Fruit fly (Drosophila melanogaster) whole organism, embryonic: ENCODE data around the gene Gprk2.

Source experiments
- Adf1 ChIP-seq: fragments of 200-800 bp; sonication (Bioruptor generic); IDR thresholded peaks from 2 replicates; pipeline ENCODE4 v1.3.6; 2022; ENCODE audit warnings: missing biosample characterization, missing genetic modification characterization
- Atf3 ChIP-seq: fragments of 200-800 bp; sonication (Bioruptor generic); optimal IDR thresholded peaks from 3 replicates; lab custom pipeline; 2016; ENCODE audit warnings: missing biosample characterization, missing genetic modification characterization
- CG10147 ChIP-seq: fragments of 200-800 bp; sonication (Bioruptor generic); optimal IDR thresholded peaks from 2 replicates; lab custom pipeline; 2019; ENCODE audit warnings: missing biosample characterization, mild to moderate bottlenecking, missing genetic modification characterization, moderate library complexity
- CG10366 ChIP-seq: fragments of 200-800 bp; sonication (Bioruptor generic); IDR thresholded peaks from 2 replicates; pipeline ENCODE4 v1.3.6; 2022; ENCODE audit warnings: missing biosample characterization, missing genetic modification characterization
- CG15073 ChIP-seq: fragments of 200-800 bp; sonication (Bioruptor generic); optimal IDR thresholded peaks from 2 replicates; lab custom pipeline; 2016; ENCODE audit warnings: missing biosample characterization, missing genetic modification characterization
- CG17328 ChIP-seq: fragments of 200-800 bp; sonication (Bioruptor generic); IDR thresholded peaks from 2 replicates; pipeline ENCODE4 v1.3.6; 2022; ENCODE audit warnings: missing biosample characterization, missing genetic modification characterization
- CG2129 ChIP-seq: fragments of 200-800 bp; sonication (Bioruptor generic); IDR thresholded peaks from 2 replicates; pipeline ENCODE4 v1.3.6; 2022; ENCODE audit warnings: missing biosample characterization, missing genetic modification characterization; ENCODE audit not compliant: partially characterized antibody
- CG30403 ChIP-seq: fragments of 200-800 bp; sonication (Bioruptor generic); optimal IDR thresholded peaks from 3 replicates; lab custom pipeline; 2016; ENCODE audit warnings: missing biosample characterization, missing genetic modification characterization
- CG31441 ChIP-seq: fragments of 200-800 bp; sonication (Bioruptor generic); IDR thresholded peaks from 2 replicates; pipeline ENCODE4 v1.3.6; 2022; ENCODE audit warnings: missing biosample characterization, missing genetic modification characterization
- CG33213 ChIP-seq: fragments of 200-800 bp; sonication (Bioruptor generic); optimal IDR thresholded peaks from 3 replicates; lab custom pipeline; 2016; ENCODE audit warnings: missing biosample characterization, missing genetic modification characterization
- CG3726 ChIP-seq: fragments of 200-800 bp; sonication (Bioruptor generic); IDR thresholded peaks from 3 replicates; pipeline ENCODE4, ENCODE4 v1.3.6; 2022; ENCODE audit warnings: missing biosample characterization, missing genetic modification characterization
- CG8388 ChIP-seq: fragments of 200-800 bp; sonication (Bioruptor generic); optimal IDR thresholded peaks from 2 replicates; lab custom pipeline; 2019; ENCODE audit warnings: missing biosample characterization, mild to moderate bottlenecking, missing genetic modification characterization, moderate library complexity
- Ets65A ChIP-seq: fragments of 200-800 bp; sonication (Bioruptor generic); peaks from one replicate; lab custom pipeline; 2016; ENCODE audit warnings: missing biosample characterization, missing genetic modification characterization
- HHEX ChIP-seq: fragments of 200-800 bp; sonication (Bioruptor generic); optimal IDR thresholded peaks from 3 replicates; lab custom pipeline; 2017; ENCODE audit warnings: missing biosample characterization, mild to moderate bottlenecking, missing genetic modification characterization, missing genetic modification reagents
- Hsf ChIP-seq: fragments of 200-800 bp; sonication (Bioruptor generic); optimal IDR thresholded peaks from 3 replicates; lab custom pipeline; 2016; ENCODE audit warnings: missing biosample characterization, missing genetic modification characterization
- NK7.1 ChIP-seq: fragments of 200-800 bp; sonication (Bioruptor generic); optimal IDR thresholded peaks from 3 replicates; lab custom pipeline; 2016; ENCODE audit warnings: missing biosample characterization, missing genetic modification characterization
- Opbp ChIP-seq: fragments of 200-800 bp; sonication (Bioruptor generic); IDR thresholded peaks from 3 replicates; pipeline ENCODE4 v1.3.6; 2022; ENCODE audit warnings: missing biosample characterization, missing genetic modification characterization; ENCODE audit not compliant: partially characterized antibody
- Sox102F ChIP-seq: fragments of 200-800 bp; sonication (Bioruptor generic); optimal IDR thresholded peaks from 2 replicates; lab custom pipeline; 2018; ENCODE audit warnings: missing biosample characterization, mild to moderate bottlenecking, missing genetic modification characterization, moderate library complexity
- abd-A ChIP-seq: fragments of 200-800 bp; sonication (Bioruptor generic); optimal IDR thresholded peaks from 3 replicates; lab custom pipeline; 2019; ENCODE audit warnings: missing biosample characterization, mild to moderate bottlenecking, missing genetic modification characterization, moderate library complexity
- btn ChIP-seq: fragments of 200-800 bp; sonication (Bioruptor generic); optimal IDR thresholded peaks from 2 replicates; lab custom pipeline; 2016; ENCODE audit warnings: missing biosample characterization, missing genetic modification characterization
- corto ChIP-seq: fragments of 200-800 bp; sonication (Bioruptor generic); optimal IDR thresholded peaks from 2 replicates; lab custom pipeline; 2016; ENCODE audit warnings: missing biosample characterization, mild to moderate bottlenecking, missing genetic modification characterization, moderate library complexity
- dmrt99B ChIP-seq: fragments of 200-800 bp; sonication (Bioruptor generic); optimal IDR thresholded peaks from 2 replicates; lab custom pipeline; 2018; ENCODE audit warnings: missing biosample characterization, mild to moderate bottlenecking, missing genetic modification characterization, moderate library complexity
- hb ChIP-seq: fragments of 200-800 bp; sonication (Bioruptor generic); IDR thresholded peaks from 3 replicates; pipeline ENCODE4 v1.3.6; 2022; ENCODE audit warnings: missing biosample characterization, missing genetic modification characterization; ENCODE audit not compliant: partially characterized antibody
- jumu ChIP-seq: fragments of 200-800 bp; sonication (Bioruptor generic); optimal IDR thresholded peaks from 3 replicates; lab custom pipeline; 2016; ENCODE audit warnings: missing biosample characterization, missing genetic modification characterization
- row ChIP-seq: fragments of 200-800 bp; sonication (Bioruptor generic); IDR thresholded peaks from 3 replicates; pipeline ENCODE4 v1.3.6; 2022; ENCODE audit warnings: missing biosample characterization, missing genetic modification characterization
- salm ChIP-seq: fragments of 200-800 bp; sonication (Bioruptor generic); optimal IDR thresholded peaks from 2 replicates; lab custom pipeline; 2018; ENCODE audit warnings: missing biosample characterization, mild to moderate bottlenecking, missing genetic modification characterization
- sd ChIP-seq: fragments of 200-800 bp; sonication (Bioruptor generic); optimal IDR thresholded peaks from 3 replicates; lab custom pipeline; 2018; ENCODE audit warnings: missing biosample characterization, mild to moderate bottlenecking, missing genetic modification characterization, moderate library complexity
- sim ChIP-seq: fragments of 200-800 bp; sonication (Bioruptor generic); IDR thresholded peaks from 2 replicates; pipeline ENCODE4 v1.3.6; 2022; ENCODE audit warnings: missing biosample characterization, missing genetic modification characterization
- tx ChIP-seq: fragments of 200-800 bp; sonication (Bioruptor generic); optimal IDR thresholded peaks from 2 replicates; lab custom pipeline; 2016; ENCODE audit warnings: missing biosample characterization, missing genetic modification characterization
- wor ChIP-seq: fragments of 200-800 bp; sonication (Bioruptor generic); IDR thresholded peaks from 2 replicates; pipeline ENCODE4 v1.3.6; 2022; ENCODE audit warnings: missing biosample characterization, missing genetic modification characterization

Gene Gprk2

DNA sequence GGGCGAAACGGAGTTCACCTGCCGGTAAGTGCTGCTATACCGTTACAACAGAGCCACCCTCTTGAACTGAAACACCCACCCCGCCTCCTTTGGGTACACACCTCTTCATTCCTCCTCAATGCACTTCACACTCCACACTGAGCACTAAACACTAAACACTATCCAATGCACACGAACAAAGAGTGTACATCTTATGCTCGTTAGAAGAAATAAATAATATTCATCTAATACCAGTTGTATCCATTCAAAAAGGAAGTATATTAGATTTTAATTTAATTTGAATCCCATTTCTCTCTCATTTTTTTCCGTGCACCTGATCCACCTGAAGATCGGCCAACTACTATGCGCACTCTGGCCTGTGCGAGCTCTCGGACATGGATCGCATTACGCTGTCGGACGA, 98.6 kb downstream of the Gprk2 start:
- no peak for TF ChIP-seq CG31441 (GFP tag; lab: Robert Waterston, UW)
- no peak for TF ChIP-seq Opbp (GFP tag; lab: Robert Waterston, UW)
- TF ChIP-seq Sox102F (GFP tag; lab: Kevin White, UChicago) = no peak
- TF ChIP-seq hb (GFP tag; lab: Robert Waterston, UW) = no peak
- no peak for TF ChIP-seq Adf1 (GFP tag; lab: Robert Waterston, UW)
- no peak for TF ChIP-seq CG10366 (GFP tag; lab: Robert Waterston, UW)
- TF ChIP-seq salm (tag; lab: Kevin White, UChicago) = no peak
- TF ChIP-seq CG17328 (GFP tag; lab: Robert Waterston, UW) = no peak
- no peak for TF ChIP-seq jumu
- no peak for TF ChIP-seq CG30403 (GFP tag; lab: Kevin White, UChicago)
- TF ChIP-seq sim (GFP tag; lab: Robert Waterston, UW) = no peak
- TF ChIP-seq dmrt99B (tag; lab: Kevin White, UChicago) = no peak
- no peak for TF ChIP-seq corto
- TF ChIP-seq CG15073 = no peak
- TF ChIP-seq tx (GFP tag; lab: Kevin White, UChicago) = no peak
- no peak for TF ChIP-seq NK7.1
- no peak for TF ChIP-seq CG2129 (GFP tag; lab: Robert Waterston, UW)
- TF ChIP-seq HHEX = no peak
- TF ChIP-seq Hsf (GFP tag; lab: Kevin White, UChicago) = no peak
- no peak for TF ChIP-seq abd-A (tag; lab: Kevin White, UChicago)

DNA sequence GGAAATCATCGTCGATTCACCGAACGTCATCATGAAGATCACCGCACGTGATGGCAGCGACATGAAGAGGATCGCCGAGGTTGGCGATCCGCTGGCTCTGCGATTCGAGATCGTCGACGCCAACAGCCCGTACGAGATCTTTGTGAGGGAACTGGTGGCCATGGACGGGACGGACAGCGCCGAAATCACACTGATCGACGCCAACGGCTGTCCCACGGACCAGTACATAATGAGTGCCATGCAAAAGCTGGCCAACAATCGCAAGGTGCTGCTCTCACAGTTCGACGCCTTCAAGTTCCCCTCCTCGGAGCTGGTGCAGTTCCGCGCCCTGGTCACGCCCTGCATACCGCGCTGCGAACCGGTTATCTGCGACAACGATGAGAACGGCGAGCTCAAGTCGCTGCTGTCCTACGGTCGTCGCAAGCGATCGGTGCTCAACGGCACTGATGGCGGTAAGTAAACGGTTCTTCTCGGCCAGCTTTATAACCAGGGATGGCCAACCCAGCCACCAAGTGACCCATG, 99.7 kb downstream of the Gprk2 start:
- TF ChIP-seq wor = no peak
- TF ChIP-seq Atf3 (GFP tag; lab: Kevin White, UChicago) = no peak
- no peak for TF ChIP-seq CG3726 (GFP tag; lab: Robert Waterston, UW)
- TF ChIP-seq sd (tag; lab: Kevin White, UChicago) = no peak
- TF ChIP-seq row (GFP tag; lab: Robert Waterston, UW) = no peak
- TF ChIP-seq salm (tag; lab: Kevin White, UChicago) = no peak
- no peak for TF ChIP-seq CG8388
- no peak for TF ChIP-seq CG10147 (GFP tag; lab: Kevin White, UChicago)
- no peak for TF ChIP-seq CG33213

DNA sequence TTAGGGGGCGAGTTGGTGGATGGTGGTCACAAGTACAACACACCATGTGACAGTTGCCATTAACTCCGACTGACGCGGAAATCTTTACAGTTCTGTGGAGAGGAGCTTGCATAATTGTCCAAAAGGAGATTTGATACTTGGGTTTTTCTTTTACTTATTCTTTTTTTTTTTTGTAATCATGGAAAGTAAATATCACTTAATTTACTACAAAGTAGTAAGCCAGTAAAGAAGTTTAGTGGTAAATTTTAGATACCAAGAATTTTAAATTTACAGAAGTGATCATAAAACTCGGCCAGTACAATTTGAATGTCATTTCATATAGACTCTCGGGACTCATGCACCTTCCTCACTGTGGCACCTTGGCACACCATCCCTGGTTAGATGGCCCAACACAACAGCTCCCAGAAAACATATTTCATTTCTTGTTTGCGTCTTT, 100.2 kb downstream of the Gprk2 start:
- TF ChIP-seq btn (GFP tag; lab: Kevin White, UChicago) (no peak), Ets65A (GFP tag; lab: Kevin White, UChicago) (peak; percentile 23)
